Worm (Caenorhabditis elegans): ENCODE measurements around the gene del-5.

DNA sequence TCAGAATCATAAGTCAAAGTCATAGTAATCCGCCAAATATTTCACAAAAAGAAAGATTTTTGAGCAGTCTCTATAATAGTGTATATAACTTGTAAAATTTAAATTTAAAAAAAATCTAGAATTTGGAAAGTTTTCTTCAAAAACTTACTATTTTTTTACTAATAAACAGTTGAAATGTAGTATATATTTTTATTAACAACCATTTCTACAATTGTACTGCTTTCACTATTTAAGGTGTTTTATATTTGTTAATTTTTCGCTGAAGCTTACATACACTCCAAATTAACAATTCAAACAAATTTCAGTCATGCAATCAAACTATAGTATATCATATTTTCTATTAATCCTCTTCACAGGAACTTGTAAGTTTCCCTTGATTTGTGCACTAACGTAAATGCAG is 41.7 kb downstream of the del-5 start, which contains the start of gene lge-1:
- TF ChIP-seq nhr-11 (tag; optimal IDR thresholded peaks at IDR 0.05) (no peak), pat-9 (tag; optimal IDR thresholded peaks at IDR 0.05) (no peak), unc-55 (GFP tag; optimal IDR thresholded peaks at IDR 0.05) (no peak), ceh-6 (GFP tag; optimal IDR thresholded peaks at IDR 0.05) (no peak), unc-3 (GFP tag; conservative IDR thresholded peaks at IDR 0.05) (no peak), unc-3 (tag; optimal IDR thresholded peaks at IDR 0.05) (no peak), zip-5 (tag; optimal IDR thresholded peaks at IDR 0.05) (no peak), ceh-9 (tag; optimal IDR thresholded peaks at IDR 0.05) (no peak), pha-2 (tag; optimal IDR thresholded peaks at IDR 0.05) (no peak), dve-1 (tag; optimal IDR thresholded peaks at IDR 0.05) (no peak), pag-3 (tag; optimal IDR thresholded peaks at IDR 0.05; ENCODE audit: borderline replicate concordance) (no peak), fkh-6 (tag; optimal IDR thresholded peaks at IDR 0.05) (no peak), ceh-30 (tag; optimal IDR thresholded peaks at IDR 0.05) (no peak), ttx-3 (tag; optimal IDR thresholded peaks at IDR 0.05) (no peak)

All from whole organism, late embryonic.